Worm (Caenorhabditis elegans): Measurements from ENCODE around the gene Y102A11A.9.

Gene Y102A11A.9

ce11 chrX:2012491-2013201 is at the start of gene Y102A11A.9:
Gene Y102A11A.9 (plus strand): TSS chrX:2013151.
- TF ChIP-seq unc-62 (GFP tag; optimal IDR thresholded peaks at IDR 0.05): no peak

ce11 chrX:1964411-1964810 is 48.5 kb upstream of the Y102A11A.9 start:
- TF ChIP-seq unc-62 (GFP tag; optimal IDR thresholded peaks at IDR 0.05): no peak

ce11 chrX:1964828-1965227 is 48.1 kb upstream of the Y102A11A.9 start:
- no peak for TF ChIP-seq unc-62 (GFP tag; optimal IDR thresholded peaks at IDR 0.05)

- no peak for TF ChIP-seq unc-62 (GFP tag; optimal IDR thresholded peaks at IDR 0.05)
Observed at ce11 chrX:1969575-1969974, 43.4 kb upstream of the Y102A11A.9 start, which contains the start of gene str-79. Gene str-79 (plus strand): TSS chrX:1969875.

- TF ChIP-seq unc-62 (GFP tag; optimal IDR thresholded peaks at IDR 0.05): no peak
Observed at ce11 chrX:1971647-1972046, 41.3 kb upstream of the Y102A11A.9 start.

ce11 chrX:1972766-1973165 is 40.2 kb upstream of the Y102A11A.9 start:
- TF ChIP-seq unc-62 (GFP tag; optimal IDR thresholded peaks at IDR 0.05): no peak

ce11 chrX:1974699-1975098 is 38.3 kb upstream of the Y102A11A.9 start, which contains the start of gene F52D2.5:
Gene F52D2.5 (minus strand): TSS chrX:1974799.
- no peak for TF ChIP-seq unc-62 (GFP tag; optimal IDR thresholded peaks at IDR 0.05)

- no peak for TF ChIP-seq unc-62 (GFP tag; optimal IDR thresholded peaks at IDR 0.05)
Observed at ce11 chrX:1975692-1976091, 37.3 kb upstream of the Y102A11A.9 start, which contains the start of gene F52D2.6. Gene F52D2.6 (plus strand): TSS chrX:1975992.

ce11 chrX:1977708-1978107 is 35.2 kb upstream of the Y102A11A.9 start, which contains the start of gene F52D2.12:
Gene F52D2.12 (plus strand): TSS chrX:1978014.
- TF ChIP-seq unc-62 (GFP tag; optimal IDR thresholded peaks at IDR 0.05): no peak

- TF ChIP-seq unc-62 (GFP tag; optimal IDR thresholded peaks at IDR 0.05): no peak
Observed at ce11 chrX:1981654-1982053, 31.3 kb upstream of the Y102A11A.9 start.

- TF ChIP-seq unc-62 (GFP tag; optimal IDR thresholded peaks at IDR 0.05): no peak
Observed at ce11 chrX:1984831-1985230, 28.1 kb upstream of the Y102A11A.9 start.

ce11 chrX:1989576-1989975 is 23.4 kb upstream of the Y102A11A.9 start, which contains the start of gene meg-3:
Gene meg-3 (minus strand): TSS chrX:1989607.
- no peak for TF ChIP-seq unc-62 (GFP tag; optimal IDR thresholded peaks at IDR 0.05)

ce11 chrX:1990434-1990833 is 22.5 kb upstream of the Y102A11A.9 start, which contains the start of gene Y40A1A.2:
Gene Y40A1A.2 (plus strand): TSS chrX:1990734.
- TF ChIP-seq unc-62 (GFP tag; optimal IDR thresholded peaks at IDR 0.05): no peak

ce11 chrX:1997934-1998333 is 15.0 kb upstream of the Y102A11A.9 start, which contains the start of gene Y40A1A.3:
Gene Y40A1A.3 (minus strand): TSS chrX:1998034.
- no peak for TF ChIP-seq unc-62 (GFP tag; optimal IDR thresholded peaks at IDR 0.05)

- no peak for TF ChIP-seq unc-62 (GFP tag; optimal IDR thresholded peaks at IDR 0.05)
Observed at ce11 chrX:1998825-1999224, 14.1 kb upstream of the Y102A11A.9 start.

ce11 chrX:2000517-2000916 is 12.4 kb upstream of the Y102A11A.9 start:
- TF ChIP-seq unc-62 (GFP tag; optimal IDR thresholded peaks at IDR 0.05): no peak

ce11 chrX:2013912-2014311 is 961 bp downstream of the Y102A11A.9 start:
- TF ChIP-seq unc-62 (GFP tag; optimal IDR thresholded peaks at IDR 0.05): no peak

Data from whole organism, dauer.